Fruit fly (Drosophila melanogaster) Kc167 (cell line): ENCODE data around the gene CG14210.

Source experiments
- Myc ChIP-seq: fragments of >200 bp; optimal IDR thresholded peaks from 2 replicates; lab custom pipeline; 2017; ENCODE audit warnings: missing external identifiers
- Sin3A ChIP-seq: fragments of >200 bp; optimal IDR thresholded peaks from 2 replicates; lab custom pipeline; 2018; ENCODE audit warnings: missing external identifiers
- h ChIP-seq: fragments of >200 bp; optimal IDR thresholded peaks from 3 replicates; lab custom pipeline; 2018; ENCODE audit warnings: missing external identifiers
- psq ChIP-seq: fragments of >200 bp; optimal IDR thresholded peaks from 2 replicates; lab custom pipeline; 2017; ENCODE audit warnings: missing external identifiers
- ttk ChIP-seq: sonication (Bioruptor generic); optimal IDR thresholded peaks from 2 replicates; lab custom pipeline; 2017; ENCODE audit warnings: missing external identifiers

DNA sequence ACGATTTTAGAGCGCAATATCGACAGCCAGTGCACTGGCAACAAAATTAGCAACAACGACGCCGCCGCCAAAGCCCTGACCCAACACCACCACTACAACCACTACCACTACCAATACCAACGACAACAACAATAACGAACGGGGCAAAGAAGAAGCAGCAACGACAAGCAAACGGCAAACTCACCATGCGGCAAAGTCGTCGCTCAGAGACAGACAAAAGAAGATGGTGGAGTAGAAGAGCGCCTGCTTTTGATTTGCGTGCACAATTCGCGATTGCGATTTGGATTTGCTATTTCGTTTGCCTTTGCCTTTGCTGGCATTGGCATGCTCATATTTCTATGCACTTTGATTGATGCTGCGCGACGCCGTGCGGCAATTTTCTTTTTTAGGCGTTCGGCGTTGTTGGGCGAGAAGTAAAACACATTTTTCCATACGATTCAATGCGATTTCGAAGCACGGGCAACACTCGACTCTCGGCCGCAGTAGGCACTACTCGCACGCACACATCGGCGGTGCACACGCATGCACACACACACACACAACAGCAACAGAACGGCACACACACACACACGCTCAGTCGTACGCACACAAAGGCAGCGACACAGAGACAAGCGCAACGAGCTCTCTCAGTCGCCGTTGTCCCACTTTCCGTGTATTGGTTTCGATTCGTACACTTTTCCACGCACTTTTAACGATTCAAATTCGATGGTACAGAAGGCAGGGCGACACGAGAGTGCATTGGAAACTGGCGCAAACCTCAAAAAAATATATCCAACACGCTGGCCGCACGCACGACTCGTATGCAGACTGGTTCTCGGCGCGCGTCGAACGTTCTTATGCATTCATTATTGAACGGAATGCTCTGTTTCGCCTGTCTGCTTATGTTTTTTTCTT lies 21.7 kb downstream of the CG14210 start:
- TF ChIP-seq h (no peak), ttk (lab: Kevin White, UChicago) (no peak), Sin3A (no peak), psq (lab: Kevin White, UChicago) (no peak), Myc (lab: Kevin White, UChicago) (no peak)
